Worm (Caenorhabditis elegans) whole organism, midembryonic: ENCODE results near the gene cest-5.2.

Source experiments
- T22C8.4 ChIP-seq: fragments of 200-800 bp; sonication (Bioruptor generic); IDR thresholded peaks from 2 replicates; pipeline ENCODE4 v1.3.6; 2022; ENCODE audit warnings: missing genetic modification characterization, missing compliant biosample characterization
- flt-1 ChIP-seq: fragments of 200-800 bp; sonication (Bioruptor generic); IDR thresholded peaks from 2 replicates; pipeline ENCODE4 v1.3.6; 2022; ENCODE audit warnings: missing genetic modification characterization, missing compliant biosample characterization
- med-1 ChIP-seq: sonication (generic microtip); optimal IDR thresholded peaks from 2 replicates; lab custom pipeline; 2017; ENCODE audit warnings: missing genetic modification characterization, mild to moderate bottlenecking, missing compliant biosample characterization, antibody characterized with exemption, missing genetic modification reagents; ENCODE audit not compliant: insufficient read depth
- ref-1 ChIP-seq: fragments of 200-800 bp; sonication (Bioruptor generic); conservative IDR thresholded peaks from 2 replicates; pipeline ENCODE4 v1.3.6; 2022; ENCODE audit warnings: missing genetic modification reagents, missing genetic modification characterization, missing compliant biosample characterization
- ztf-29 ChIP-seq: fragments of 200-800 bp; sonication (Bioruptor generic); IDR thresholded peaks from 2 replicates; pipeline ENCODE4 v1.3.6; 2022; ENCODE audit warnings: missing genetic modification reagents, missing genetic modification characterization, missing compliant biosample characterization

ce11 chrIV:6605863-6606262, 21.9 kb downstream of the cest-5.2 start, which contains the start of gene nstp-2:
- TF ChIP-seq ref-1 (GFP tag; lab: Robert Waterston, UW) = no peak
- TF ChIP-seq T22C8.4 (GFP tag; lab: Robert Waterston, UW) = no peak
- no peak for TF ChIP-seq ztf-29 (GFP tag; lab: Robert Waterston, UW)
- no peak for TF ChIP-seq med-1
- no peak for TF ChIP-seq flt-1
